Worm (Caenorhabditis elegans) whole organism, L4/young adult: ENCODE measurements around the gene nhr-211.

Source experiments
- W03F9.2 ChIP-seq: fragments of 150-350 bp; optimal IDR thresholded peaks from 2 replicates; lab custom pipeline; 2014; ENCODE audit warnings: missing biosample characterization, missing genetic modification characterization
- dao-5 ChIP-seq: sonication (generic microtip); optimal IDR thresholded peaks from 2 replicates; lab custom pipeline; 2016; ENCODE audit warnings: missing genotype, missing genetic modification characterization, moderate library complexity, missing compliant biosample characterization

ce11 chrV:487980-488379 lies 1.2 kb downstream of the nhr-211 start:
- no peak for TF ChIP-seq W03F9.2
- no peak for TF ChIP-seq dao-5
